Worm (Caenorhabditis elegans): Measurements from ENCODE around the gene mtl-2.
A peak's percentile ranks its signal among the peaks of the same experiment; 100 is the strongest.
"Not testable (repeated sequence)": the region's sequence is repeated elsewhere in the genome, so short reads cannot be mapped to it uniquely, and the experiment has no call there.

The mtl-2 gene

ce11 chrV:14018640-14019039 lies at the start of gene mtl-2, which contains the start of gene T08G5.1:
Gene mtl-2 (minus strand): TSS chrV:14018673.
Gene T08G5.1 (plus strand): TSS chrV:14018766.
- TF ChIP-seq hnd-1 (tag; optimal IDR thresholded peaks at IDR 0.05) (no peak), scrt-1 (GFP tag; IDR thresholded peaks at IDR 0.05) (no peak), tra-4 (tag; optimal IDR thresholded peaks at IDR 0.05) (no peak), B0310.2 (tag; optimal IDR thresholded peaks at IDR 0.05) (no peak)

ce11 chrV:14067816-14068296 lies 49.4 kb upstream of the mtl-2 start, which contains the start of gene D1086.17:
Gene D1086.17 (plus strand): TSS chrV:14067866.
- TF ChIP-seq B0310.2 (tag; optimal IDR thresholded peaks at IDR 0.05) (no peak), hmbx-1 (tag; optimal IDR thresholded peaks at IDR 0.05) (no peak), pes-1 (GFP tag; IDR thresholded peaks at IDR 0.05) (no peak), aly-1 (tag; optimal IDR thresholded peaks at IDR 0.05) (no peak), ets-7 (tag; optimal IDR thresholded peaks at IDR 0.05) (no peak)

- no peak for TF ChIP-seq hnd-1 (tag; optimal IDR thresholded peaks at IDR 0.05)
- no peak for TF ChIP-seq aly-1 (tag; optimal IDR thresholded peaks at IDR 0.05)
- no peak for TF ChIP-seq ama-1 (optimal IDR thresholded peaks at IDR 0.05)
- no peak for TF ChIP-seq pes-1 (GFP tag; IDR thresholded peaks at IDR 0.05)
- TF ChIP-seq ets-7 (tag; optimal IDR thresholded peaks at IDR 0.05), result no peak
- no peak for TF ChIP-seq sea-1 (GFP tag; conservative IDR thresholded peaks at IDR 0.05)
- no peak for TF ChIP-seq ceh-36 (tag; optimal IDR thresholded peaks at IDR 0.05)
- no peak for TF ChIP-seq flt-1 (GFP tag; IDR thresholded peaks at IDR 0.05)
- TF ChIP-seq ceh-13 (GFP tag; optimal IDR thresholded peaks at IDR 0.05), result no peak
- TF ChIP-seq tbx-11 (GFP tag; IDR thresholded peaks at IDR 0.05), result no peak
These were observed 45.9 kb upstream of the mtl-2 start, which contains the start of gene D1086.21 for ce11 chrV:14064422-14064821. Gene D1086.21 (plus strand): TSS chrV:14064722.

ce11 chrV:14063980-14064379 lies 45.5 kb upstream of the mtl-2 start:
- TF ChIP-seq hnd-1 (tag; optimal IDR thresholded peaks at IDR 0.05) (no peak), tra-4 (tag; optimal IDR thresholded peaks at IDR 0.05) (no peak), ceh-13 (GFP tag; optimal IDR thresholded peaks at IDR 0.05) (no peak), ama-1 (optimal IDR thresholded peaks at IDR 0.05) (no peak), sea-1 (GFP tag; conservative IDR thresholded peaks at IDR 0.05) (no peak), hmg-4 (GFP tag; optimal IDR thresholded peaks at IDR 0.05) (no peak), flt-1 (GFP tag; IDR thresholded peaks at IDR 0.05) (no peak), tbx-37 (GFP tag; conservative IDR thresholded peaks at IDR 0.05) (no peak), ets-7 (tag; optimal IDR thresholded peaks at IDR 0.05) (no peak), ceh-36 (tag; optimal IDR thresholded peaks at IDR 0.05) (no peak), F13C5.2 (tag; optimal IDR thresholded peaks at IDR 0.05) (no peak), scrt-1 (GFP tag; IDR thresholded peaks at IDR 0.05) (no peak), pes-1 (GFP tag; IDR thresholded peaks at IDR 0.05) (no peak), tbx-11 (GFP tag; IDR thresholded peaks at IDR 0.05) (no peak), aly-1 (tag; optimal IDR thresholded peaks at IDR 0.05) (no peak)

DNA sequence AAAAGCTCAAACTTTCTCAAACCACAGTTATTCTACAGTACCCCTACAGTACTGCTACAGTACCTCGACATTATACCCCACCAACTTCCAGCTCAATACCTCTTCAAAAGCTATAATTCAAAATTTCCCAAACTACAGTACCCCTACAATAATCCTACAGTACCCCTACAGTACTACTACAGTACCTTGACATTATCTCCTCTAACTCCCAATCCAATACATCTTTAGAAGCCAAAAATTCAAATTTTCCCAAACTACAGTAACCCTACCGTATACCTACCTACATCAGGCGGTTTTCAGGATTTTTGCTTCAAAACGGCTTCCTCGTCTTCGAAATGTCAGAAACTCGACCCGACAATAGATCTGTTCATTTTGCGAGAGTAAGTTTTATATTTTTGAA lies 39.1 kb upstream of the mtl-2 start, which contains the start of gene F58D12.3:
F58D12.3 (plus strand) TSS at position 301 of the 400 bp plus-strand sequence.
- TF ChIP-seq tbx-11 (GFP tag; IDR thresholded peaks at IDR 0.05), result no peak
- no peak for TF ChIP-seq aly-1 (tag; optimal IDR thresholded peaks at IDR 0.05)
- TF ChIP-seq tbx-37 (GFP tag; conservative IDR thresholded peaks at IDR 0.05), result no peak
- TF ChIP-seq tra-4 (tag; optimal IDR thresholded peaks at IDR 0.05), result no peak
- TF ChIP-seq pes-1 (GFP tag; IDR thresholded peaks at IDR 0.05), result no peak
- no peak for TF ChIP-seq sea-1 (GFP tag; conservative IDR thresholded peaks at IDR 0.05)
- TF ChIP-seq hmbx-1 (tag; optimal IDR thresholded peaks at IDR 0.05), result no peak
- no peak for TF ChIP-seq F13C5.2 (tag; optimal IDR thresholded peaks at IDR 0.05)

- TF ChIP-seq scrt-1 (GFP tag; IDR thresholded peaks at IDR 0.05) (0 out of 2 replicates have a peak, but pooled peaks have one; percentile 53), tbx-37 (GFP tag; conservative IDR thresholded peaks at IDR 0.05) (peak; percentile 87), flt-1 (GFP tag; IDR thresholded peaks at IDR 0.05) (peak; percentile 53; the same call in 1 of the 2 replicates), pes-1 (GFP tag; IDR thresholded peaks at IDR 0.05) (peak; percentile 76; the same call in 1 of the 2 replicates), ets-7 (tag; optimal IDR thresholded peaks at IDR 0.05) (peak; percentile 35), tbx-11 (GFP tag; IDR thresholded peaks at IDR 0.05) (0 out of 2 replicates have a peak, but pooled peaks have one; percentile 28)
These were observed 36.6 kb upstream of the mtl-2 start for ce11 chrV:14055097-14055496.

ce11 chrV:14049274-14049673 lies 30.8 kb upstream of the mtl-2 start, which contains the start of gene F58D12.1:
Gene F58D12.1 (plus strand): TSS chrV:14049574.
- not testable (repeated sequence) for TF ChIP-seq ets-7 (tag; optimal IDR thresholded peaks at IDR 0.05); flt-1 (GFP tag; IDR thresholded peaks at IDR 0.05); tbx-11 (GFP tag; IDR thresholded peaks at IDR 0.05)

DNA sequence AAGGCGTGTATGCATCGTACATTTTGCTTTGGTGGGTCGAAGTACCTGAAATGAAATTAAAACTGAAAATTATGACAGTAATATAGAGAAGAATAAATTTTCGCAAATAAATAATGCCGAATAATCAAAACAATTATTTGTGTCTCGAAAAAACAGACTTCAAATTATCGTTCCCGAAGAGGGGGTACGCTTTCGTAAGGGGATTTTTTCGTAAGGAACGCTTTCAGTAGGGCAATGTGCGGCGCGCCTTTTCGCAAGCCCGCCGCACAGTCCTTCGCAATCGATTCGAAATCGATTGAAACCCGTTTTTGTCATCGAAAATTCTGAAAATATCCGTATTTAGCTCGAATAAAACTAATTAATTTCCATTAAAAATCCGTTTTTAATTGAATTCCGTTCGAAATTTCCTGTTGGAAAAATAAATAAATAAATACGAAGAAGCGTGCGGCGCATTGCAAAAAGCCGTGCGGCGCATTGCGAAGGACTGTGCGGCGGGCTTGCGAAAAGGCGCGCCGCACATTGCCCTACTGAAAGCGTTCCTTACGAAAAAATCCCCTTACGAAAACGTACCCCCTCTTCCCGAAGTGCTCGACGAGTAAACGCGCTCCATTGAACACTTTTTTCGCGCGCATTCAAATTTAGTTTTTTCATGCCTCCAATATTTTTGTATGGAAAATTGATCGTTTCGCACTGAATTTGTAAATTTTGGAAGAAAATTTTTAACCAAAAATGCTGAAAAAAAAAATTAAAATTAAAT lies 20.0 kb upstream of the mtl-2 start, which contains the start of gene vps-39:
vps-39 (minus strand) TSS at position 51 of the 757 bp plus-strand sequence.
- TF ChIP-seq scrt-1 (GFP tag; IDR thresholded peaks at IDR 0.05) (peak; percentile 50; the same call in 1 of the 2 replicates), sea-1 (GFP tag; conservative IDR thresholded peaks at IDR 0.05) (peak; percentile 77), flt-1 (GFP tag; IDR thresholded peaks at IDR 0.05) (0 out of 2 replicates have a peak, but pooled peaks have one; percentile 6), pes-1 (GFP tag; IDR thresholded peaks at IDR 0.05) (peak; percentile 79; the same call in 1 of the 2 replicates), tbx-37 (GFP tag; conservative IDR thresholded peaks at IDR 0.05) (peak; percentile 58; the same call in 1 of the 2 replicates), hmg-4 (GFP tag; optimal IDR thresholded peaks at IDR 0.05) (peak; percentile 17)

Data from whole organism, early embryonic.